Worm (Caenorhabditis elegans) whole organism, L2 larva: Measurements from ENCODE around the gene W01C8.1.

Experiments used
- crh-2 ChIP-seq: sonication (generic microtip); optimal IDR thresholded peaks from 2 replicates; lab custom pipeline; 2017; ENCODE audit warnings: missing biosample characterization, missing genetic modification characterization
- fos-1 ChIP-seq: fragments of 150-350 bp; optimal IDR thresholded peaks from 2 replicates; lab custom pipeline; 2014; ENCODE audit warnings: missing biosample characterization, missing genetic modification characterization
- lin-11 ChIP-seq: fragments of 150-350 bp; sonication (generic microtip); optimal IDR thresholded peaks from 2 replicates; lab custom pipeline; 2014; ENCODE audit warnings: missing biosample characterization, missing genetic modification characterization, inconsistent platforms, mixed read lengths
- mdl-1 ChIP-seq, 2 experiments: fragments of 150-350 bp in 1 of 2; sonication (generic microtip) in 1 of 2; optimal IDR thresholded peaks; 2 replicates each; lab custom pipeline; 2017; ENCODE audit warnings: missing biosample characterization in 2 of 2, missing genetic modification characterization in 2 of 2
- nhr-10 ChIP-seq: sonication (generic microtip); optimal IDR thresholded peaks from 2 replicates; lab custom pipeline; 2017; ENCODE audit warnings: missing biosample characterization, missing genetic modification characterization
- nhr-12 ChIP-seq: fragments of 150-350 bp; optimal IDR thresholded peaks from 2 replicates; lab custom pipeline; 2014; ENCODE audit warnings: missing biosample characterization, missing genetic modification characterization
- nhr-25 ChIP-seq: fragments of 150-350 bp; sonication (generic microtip); optimal IDR thresholded peaks from 3 replicates; lab custom pipeline; 2014; ENCODE audit warnings: missing biosample characterization, missing genetic modification characterization
- snpc-4 ChIP-seq: fragments of 150-350 bp; optimal IDR thresholded peaks from 2 replicates; lab custom pipeline; 2014; ENCODE audit warnings: missing biosample characterization, missing genetic modification characterization
- unc-39 ChIP-seq: fragments of 150-350 bp; optimal IDR thresholded peaks from 2 replicates; lab custom pipeline; 2014; ENCODE audit warnings: missing biosample characterization, missing genetic modification characterization
- ztf-11 ChIP-seq: sonication (generic microtip); optimal IDR thresholded peaks from 2 replicates; lab custom pipeline; 2017; ENCODE audit warnings: missing biosample characterization, missing genetic modification characterization

- TF ChIP-seq nhr-25 (tag; lab: Kevin White, UChicago): no peak
- no peak for TF ChIP-seq nhr-10 (tag; lab: Kevin White, UChicago)
- TF ChIP-seq unc-39 (tag; lab: Kevin White, UChicago): no peak
- no peak for TF ChIP-seq mdl-1 (tag; optimal IDR thresholded peaks at IDR 0.05; lab: Kevin White, UChicago)
- no peak for TF ChIP-seq snpc-4 (tag; lab: Kevin White, UChicago)
- TF ChIP-seq lin-11 (tag; lab: Kevin White, UChicago): no peak
- TF ChIP-seq nhr-12 (tag; lab: Kevin White, UChicago): no peak
- TF ChIP-seq crh-2 (tag; lab: Kevin White, UChicago): no peak
- TF ChIP-seq ztf-11 (tag; lab: Kevin White, UChicago): no peak
- peak; percentile 19 for TF ChIP-seq fos-1 (tag; lab: Kevin White, UChicago)
Observed at ce11 chrX:5653813-5654212, 38.4 kb upstream of the W01C8.1 start, which contains the start of gene T22B7.7.
